Worm (Caenorhabditis elegans) whole organism, L1 larva: Measurements from ENCODE around the gene ndg-4.

Experiments
- C04F5.9 ChIP-seq: sonication (generic microtip); optimal IDR thresholded peaks from 2 replicates; lab custom pipeline; 2016; ENCODE audit warnings: missing genetic modification characterization, missing compliant biosample characterization
- C34B4.2 ChIP-seq: sonication (generic microtip); optimal IDR thresholded peaks from 2 replicates; lab custom pipeline; 2017; ENCODE audit warnings: mild to moderate bottlenecking, missing genetic modification characterization, missing compliant biosample characterization
- F16B12.6 ChIP-seq: fragments of 150-350 bp; optimal IDR thresholded peaks from 2 replicates; lab custom pipeline; 2014; ENCODE audit warnings: missing biosample characterization, missing genetic modification characterization
- Y116A8C.19 ChIP-seq: sonication (generic microtip); optimal IDR thresholded peaks from 2 replicates; lab custom pipeline; 2016; ENCODE audit warnings: missing compliant biosample characterization, missing genetic modification characterization, borderline replicate concordance
- aha-1 ChIP-seq: fragments of 150-350 bp; optimal IDR thresholded peaks from 2 replicates; lab custom pipeline; 2014; ENCODE audit warnings: missing biosample characterization, missing genetic modification characterization
- alr-1 ChIP-seq: fragments of 200-800 bp; sonication (Bioruptor generic); optimal IDR thresholded peaks from 2 replicates; lab custom pipeline; 2018; ENCODE audit warnings: borderline replicate concordance, mild to moderate bottlenecking, missing genetic modification characterization, missing compliant biosample characterization
- aly-2 ChIP-seq: fragments of 150-350 bp; optimal IDR thresholded peaks from 2 replicates; lab custom pipeline; 2014; ENCODE audit warnings: missing biosample characterization, missing genetic modification characterization
- ama-1 ChIP-seq: fragments of 150-350 bp; optimal IDR thresholded peaks from 2 replicates; lab custom pipeline; 2014
- blmp-1 ChIP-seq: fragments of 150-350 bp; optimal IDR thresholded peaks from 2 replicates; lab custom pipeline; 2014; ENCODE audit warnings: missing biosample characterization, missing genetic modification characterization
- ceh-63 ChIP-seq: fragments of 200-800 bp; sonication (Bioruptor generic); optimal IDR thresholded peaks from 2 replicates; lab custom pipeline; 2018; ENCODE audit warnings: mild to moderate bottlenecking, missing genetic modification characterization, missing compliant biosample characterization
- ceh-8 ChIP-seq: fragments of 200-800 bp; sonication (Bioruptor generic); optimal IDR thresholded peaks from 2 replicates; lab custom pipeline; 2018; ENCODE audit warnings: mild to moderate bottlenecking, missing genetic modification characterization, moderate library complexity, missing compliant biosample characterization
- dpl-1 ChIP-seq, 3 experiments: fragments of 150-350 bp in 2 of 3; sonication (generic microtip) in 1 of 3; optimal IDR thresholded peaks; 2 replicates each; lab custom pipeline; 2014 to 2017; ENCODE audit warnings: missing biosample characterization in 3 of 3, missing genetic modification characterization in 3 of 3, missing genetic modification reagents in 3 of 3
- dsc-1 ChIP-seq: sonication (generic microtip); optimal IDR thresholded peaks from 2 replicates; lab custom pipeline; 2016; ENCODE audit warnings: mild to moderate bottlenecking, missing genetic modification characterization, missing compliant biosample characterization
- efl-1 ChIP-seq, 4 experiments: fragments of 150-350 bp; optimal IDR thresholded peaks in 3 of 4; peaks in 1 of 4; 1 replicate in 1 of 4; 2 replicates in 3 of 4; lab custom pipeline; 2014; ENCODE audit warnings: missing biosample characterization in 2 of 4, missing genetic modification characterization in 2 of 4, missing genetic modification reagents in 2 of 4
- efl-3 ChIP-seq: fragments of 200-800 bp; sonication (Bioruptor generic); optimal IDR thresholded peaks from 2 replicates; lab custom pipeline; 2018; ENCODE audit warnings: mild to moderate bottlenecking, missing genetic modification characterization, missing compliant biosample characterization
- egl-13 ChIP-seq: sonication (generic microtip); optimal IDR thresholded peaks from 2 replicates; lab custom pipeline; 2016; ENCODE audit warnings: missing genotype, missing genetic modification reagents, missing genetic modification characterization, missing compliant biosample characterization
- egl-27 ChIP-seq, 2 experiments: fragments of 150-350 bp in 1 of 2; sonication (generic microtip); optimal IDR thresholded peaks; 3 replicates each; lab custom pipeline; 2017 to 2018; ENCODE audit warnings: missing biosample characterization in 2 of 2, missing genetic modification characterization in 2 of 2, missing genetic modification reagents in 2 of 2
- elt-2 ChIP-seq: sonication (generic microtip); optimal IDR thresholded peaks from 2 replicates; lab custom pipeline; 2016; ENCODE audit warnings: missing genetic modification characterization, mild to moderate bottlenecking, inconsistent platforms, missing compliant biosample characterization, missing genetic modification reagents
- ets-5 ChIP-seq: fragments of 200-800 bp; sonication (Bioruptor generic); IDR thresholded peaks from 2 replicates; pipeline ENCODE4 v1.3.6; 2022; ENCODE audit warnings: missing genetic modification characterization, missing compliant biosample characterization
- fkh-10 ChIP-seq: sonication (generic microtip); optimal IDR thresholded peaks from 2 replicates; lab custom pipeline; 2017; ENCODE audit warnings: missing biosample characterization, missing genetic modification reagents, missing genetic modification characterization
- fkh-4 ChIP-seq: sonication (generic microtip); optimal IDR thresholded peaks from 2 replicates; lab custom pipeline; 2016; ENCODE audit warnings: missing compliant biosample characterization, missing genetic modification characterization, borderline replicate concordance
- fkh-8 ChIP-seq: sonication (generic microtip); optimal IDR thresholded peaks from 2 replicates; lab custom pipeline; 2016; ENCODE audit warnings: mild to moderate bottlenecking, missing genetic modification characterization, missing compliant biosample characterization
- fos-1 ChIP-seq: fragments of 150-350 bp; optimal IDR thresholded peaks from 2 replicates; lab custom pipeline; 2014; ENCODE audit warnings: missing biosample characterization, missing genetic modification characterization
- hlh-4 ChIP-seq: sonication (generic microtip); optimal IDR thresholded peaks from 2 replicates; lab custom pipeline; 2016; ENCODE audit warnings: mild to moderate bottlenecking, missing genetic modification characterization, missing compliant biosample characterization
- hpl-2 ChIP-seq: fragments of 150-350 bp; optimal IDR thresholded peaks from 2 replicates; lab custom pipeline; 2014; ENCODE audit warnings: missing biosample characterization, missing genetic modification reagents, missing genetic modification characterization
- irx-1 ChIP-seq: sonication (generic microtip); optimal IDR thresholded peaks from 2 replicates; lab custom pipeline; 2016; ENCODE audit warnings: missing genetic modification characterization, missing compliant biosample characterization
- isw-1 ChIP-seq: fragments of 200-800 bp; sonication (Bioruptor generic); IDR thresholded peaks from 2 replicates; pipeline ENCODE4 v1.3.6; 2022; ENCODE audit warnings: missing genetic modification characterization, missing compliant biosample characterization
- jun-1 ChIP-seq: fragments of 150-350 bp; optimal IDR thresholded peaks from 2 replicates; lab custom pipeline; 2014; ENCODE audit warnings: missing biosample characterization, missing genetic modification reagents, missing genetic modification characterization
- lin-35 ChIP-seq, 2 experiments: fragments of 150-350 bp; optimal IDR thresholded peaks; 2 replicates each; lab custom pipeline; 2014; ENCODE audit warnings: missing biosample characterization in 2 of 2, missing genetic modification characterization in 2 of 2, missing genetic modification reagents in 2 of 2
- lin-39 ChIP-seq: fragments of 150-350 bp; optimal IDR thresholded peaks from 2 replicates; lab custom pipeline; 2014; ENCODE audit warnings: missing biosample characterization, missing genetic modification reagents, missing genetic modification characterization
- lir-3 ChIP-seq: sonication (generic microtip); optimal IDR thresholded peaks from 2 replicates; lab custom pipeline; 2016; ENCODE audit warnings: mild to moderate bottlenecking, missing genetic modification characterization, moderate library complexity, missing compliant biosample characterization; ENCODE audit not compliant: poor library complexity
- lsy-2 ChIP-seq, 2 experiments: fragments of 150-350 bp; optimal IDR thresholded peaks; 2 replicates each; lab custom pipeline; 2014; ENCODE audit warnings: missing biosample characterization in 2 of 2, missing genetic modification characterization in 2 of 2
- mab-9 ChIP-seq: fragments of 200-800 bp; sonication (Bioruptor generic); IDR thresholded peaks from 2 replicates; pipeline ENCODE4 v1.3.6; 2022; ENCODE audit warnings: missing genetic modification reagents, missing genetic modification characterization, missing compliant biosample characterization
- mef-2 ChIP-seq: fragments of 150-350 bp; optimal IDR thresholded peaks from 2 replicates; lab custom pipeline; 2014; ENCODE audit warnings: missing biosample characterization, missing genetic modification characterization
- mep-1 ChIP-seq: fragments of 150-350 bp; optimal IDR thresholded peaks from 2 replicates; lab custom pipeline; 2014; ENCODE audit warnings: missing biosample characterization, missing genetic modification characterization
- nhr-11 ChIP-seq: fragments of 150-350 bp; optimal IDR thresholded peaks from 2 replicates; lab custom pipeline; 2014; ENCODE audit warnings: missing biosample characterization, missing genetic modification characterization
- nhr-12 ChIP-seq: sonication (generic microtip); optimal IDR thresholded peaks from 2 replicates; lab custom pipeline; 2017; ENCODE audit warnings: missing biosample characterization, missing genetic modification characterization
- nhr-19 ChIP-seq: fragments of 200-800 bp; sonication (Bioruptor generic); conservative IDR thresholded peaks from 2 replicates; pipeline ENCODE4 v1.3.6; 2022; ENCODE audit warnings: missing genetic modification characterization, missing compliant biosample characterization
- nhr-47 ChIP-seq: sonication (generic microtip); optimal IDR thresholded peaks from 2 replicates; lab custom pipeline; 2016; ENCODE audit warnings: mild to moderate bottlenecking, missing genetic modification characterization, moderate library complexity, missing compliant biosample characterization
- nhr-71 ChIP-seq: sonication (generic microtip); optimal IDR thresholded peaks from 2 replicates; lab custom pipeline; 2016; ENCODE audit warnings: mild to moderate bottlenecking, missing genetic modification characterization, moderate library complexity, missing compliant biosample characterization
- nhr-84 ChIP-seq: sonication (generic microtip); optimal IDR thresholded peaks from 2 replicates; lab custom pipeline; 2017; ENCODE audit warnings: missing biosample characterization, missing genetic modification characterization
- pag-3 ChIP-seq: sonication (generic microtip); optimal IDR thresholded peaks from 2 replicates; lab custom pipeline; 2017; ENCODE audit warnings: missing genetic modification characterization, mild to moderate bottlenecking, missing compliant biosample characterization, antibody characterized with exemption, borderline replicate concordance; ENCODE audit not compliant: insufficient read depth
- pax-3 ChIP-seq: fragments of 200-800 bp; sonication (Bioruptor generic); optimal IDR thresholded peaks from 2 replicates; lab custom pipeline; 2018; ENCODE audit warnings: mild to moderate bottlenecking, missing genetic modification characterization, moderate library complexity, missing compliant biosample characterization
- pqm-1 ChIP-seq: sonication (generic microtip); optimal IDR thresholded peaks from 3 replicates; lab custom pipeline; 2017; ENCODE audit warnings: missing biosample characterization, missing genetic modification characterization
- swsn-7 ChIP-seq: sonication (generic microtip); optimal IDR thresholded peaks from 2 replicates; lab custom pipeline; 2016; ENCODE audit warnings: missing genetic modification characterization, missing compliant biosample characterization
- tbx-2 ChIP-seq: sonication (generic microtip); optimal IDR thresholded peaks from 2 replicates; lab custom pipeline; 2016; ENCODE audit warnings: missing genetic modification characterization, missing compliant biosample characterization
- tlp-1 ChIP-seq: fragments of 150-350 bp; optimal IDR thresholded peaks from 2 replicates; lab custom pipeline; 2014; ENCODE audit warnings: missing biosample characterization, missing genetic modification characterization
- unc-30 ChIP-seq: sonication (generic microtip); optimal IDR thresholded peaks from 2 replicates; lab custom pipeline; 2017; ENCODE audit warnings: missing biosample characterization, missing genetic modification characterization
- xbp-1 ChIP-seq: sonication (generic microtip); optimal IDR thresholded peaks from 2 replicates; lab custom pipeline; 2016; ENCODE audit warnings: missing genetic modification characterization, missing compliant biosample characterization
- zag-1 ChIP-seq: fragments of 150-350 bp; optimal IDR thresholded peaks from 2 replicates; lab custom pipeline; 2014; ENCODE audit warnings: missing biosample characterization, missing genetic modification characterization
- ztf-4 ChIP-seq: fragments of 150-350 bp; optimal IDR thresholded peaks from 2 replicates; lab custom pipeline; 2014; ENCODE audit warnings: missing biosample characterization, missing genetic modification characterization

The ndg-4 gene

ce11 chrIII:4460242-4460641 is 6.9 kb downstream of the ndg-4 start (continued):
- TF ChIP-seq fos-1 (no peak), jun-1 (tag; lab: Kevin White, UChicago) (no peak), ama-1 (no peak), hlh-4 (tag; lab: Kevin White, UChicago) (no peak), lsy-2 (tag; optimal IDR thresholded peaks at IDR 0.05; lab: Kevin White, UChicago) (peak in 1 of 2 experiments; percentile 5), xbp-1 (tag; lab: Kevin White, UChicago) (no peak), fkh-8 (tag; lab: Kevin White, UChicago) (peak; percentile 58), Y116A8C.19 (no peak)

- TF ChIP-seq ets-5 = no peak
- no peak for TF ChIP-seq dsc-1 (tag; lab: Kevin White, UChicago)
- peak; percentile 64 for TF ChIP-seq nhr-71 (tag; lab: Kevin White, UChicago)
- TF ChIP-seq F16B12.6 (tag; lab: Kevin White, UChicago) = no peak
- TF ChIP-seq aly-2 (tag; lab: Kevin White, UChicago) = no peak
- TF ChIP-seq ceh-8 (GFP tag; lab: Kevin White, UChicago) = no peak
- TF ChIP-seq unc-30 = no peak
- no peak for TF ChIP-seq isw-1 (GFP tag; lab: Robert Waterston, UW)
- TF ChIP-seq nhr-11 (tag; lab: Kevin White, UChicago) = no peak
- TF ChIP-seq hpl-2 (GFP tag; lab: Kevin White, UChicago) = no peak
- no peak for TF ChIP-seq nhr-12 (tag; lab: Kevin White, UChicago)
- TF ChIP-seq nhr-84 (tag; lab: Kevin White, UChicago) = no peak
- peak; percentile 1 for TF ChIP-seq tbx-2 (tag; lab: Kevin White, UChicago)
- no peak for TF ChIP-seq fkh-4
- TF ChIP-seq pag-3 (tag; lab: Kevin White, UChicago) = no peak
- TF ChIP-seq swsn-7 (tag; lab: Kevin White, UChicago) = peak; percentile 57
- TF ChIP-seq mef-2 = no peak
- TF ChIP-seq fkh-10 (GFP tag; lab: Kevin White, UChicago) = no peak
- peak; percentile 40 for TF ChIP-seq xbp-1 (tag; lab: Kevin White, UChicago)
- no peak for TF ChIP-seq zag-1
- peak; percentile 24 to 41 for TF ChIP-seq efl-1 (optimal IDR thresholded peaks at IDR 0.05; lab: Kevin White, UChicago)
- no peak for TF ChIP-seq efl-1 (GFP tag; optimal IDR thresholded peaks at IDR 0.05 in 1 of 2; lab: Kevin White, UChicago)
- TF ChIP-seq ceh-63 = no peak
- TF ChIP-seq egl-27 (tag; optimal IDR thresholded peaks at IDR 0.05; lab: Kevin White, UChicago) = no peak
- TF ChIP-seq nhr-19 = peak; percentile 23; the same call in 1 of the 2 replicates
- TF ChIP-seq ama-1 = no peak
- peak; percentile 2 for TF ChIP-seq blmp-1 (tag; lab: Kevin White, UChicago)
- no peak for TF ChIP-seq tlp-1
- no peak for TF ChIP-seq C34B4.2 (tag; lab: Kevin White, UChicago)
- TF ChIP-seq aha-1 = no peak
- TF ChIP-seq efl-3 (GFP tag; lab: Kevin White, UChicago) = no peak
- no peak for TF ChIP-seq egl-13 (tag; lab: Kevin White, UChicago)
- TF ChIP-seq ztf-4 (tag; lab: Kevin White, UChicago) = no peak
- no peak for TF ChIP-seq fos-1
- peak; percentile 53 for TF ChIP-seq mep-1 (tag; lab: Kevin White, UChicago)
- no peak for TF ChIP-seq jun-1 (tag; lab: Kevin White, UChicago)
- TF ChIP-seq Y116A8C.19 = no peak
- no peak for TF ChIP-seq pqm-1
- TF ChIP-seq lin-35 (GFP tag; optimal IDR thresholded peaks at IDR 0.05; lab: Kevin White, UChicago) = no peak
- no peak for TF ChIP-seq C04F5.9
- no peak for TF ChIP-seq lir-3 (tag; lab: Kevin White, UChicago)
- TF ChIP-seq alr-1 = no peak
- peak; percentile 36 for TF ChIP-seq nhr-47 (tag; lab: Kevin White, UChicago)
- peak; percentile 2 for TF ChIP-seq pax-3
- no peak for TF ChIP-seq lin-39 (tag; lab: Kevin White, UChicago)
- TF ChIP-seq mab-9 (GFP tag; lab: Robert Waterston, UW) = no peak
- TF ChIP-seq irx-1 (tag; lab: Kevin White, UChicago) = no peak
- TF ChIP-seq dpl-1 (GFP tag; optimal IDR thresholded peaks at IDR 0.05; lab: Kevin White, UChicago) = no peak
- TF ChIP-seq elt-2 = no peak
Measured at ce11 chrIII:4456579-4456978, 10.6 kb downstream of the ndg-4 start.
